Worm (Caenorhabditis elegans): ENCODE measurements around the gene spig-8.

DNA sequence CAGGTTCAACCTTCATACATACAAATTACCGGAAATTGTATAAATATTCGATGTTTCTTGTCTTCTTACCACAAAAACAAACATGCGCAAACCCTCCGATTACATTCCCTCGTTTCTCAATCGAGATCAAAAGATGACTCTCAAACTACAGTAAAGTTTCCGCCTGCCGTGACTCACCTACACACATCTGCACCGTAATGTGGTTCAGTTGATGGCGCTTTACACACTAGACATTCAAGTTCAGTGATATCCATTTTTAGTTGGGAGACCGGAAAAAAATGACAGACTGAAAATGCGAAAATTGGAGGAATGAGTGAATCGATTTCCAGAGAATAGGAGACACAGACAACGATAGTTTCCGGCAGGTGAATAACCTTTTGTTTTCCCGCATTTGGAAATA is 36.6 kb downstream of the spig-8 start, which contains the start of gene nhr-286:
- TF ChIP-seq snpc-4 (GFP tag; optimal IDR thresholded peaks at IDR 0.05): no peak
- no peak for TF ChIP-seq snpc-4 (tag; optimal IDR thresholded peaks at IDR 0.05)
- 0 out of 2 replicates have a peak, but pooled peaks have one; percentile 31 for TF ChIP-seq Y53G8AR.9 (GFP tag; conservative IDR thresholded peaks at IDR 0.05)
- TF ChIP-seq repo-1 (tag; optimal IDR thresholded peaks at IDR 0.05): no peak
- TF ChIP-seq pha-4 (tag; optimal IDR thresholded peaks at IDR 0.05): no peak
- TF ChIP-seq nhr-90 (tag; optimal IDR thresholded peaks at IDR 0.05): no peak
- no peak for TF ChIP-seq tbp1 (GFP tag; optimal IDR thresholded peaks at IDR 0.05)
- TF ChIP-seq zfh-2 (GFP tag; conservative IDR thresholded peaks at IDR 0.05): no peak
- TF ChIP-seq hlh-26 (GFP tag; conservative IDR thresholded peaks at IDR 0.05): no peak
- no peak for TF ChIP-seq bed-1 (GFP tag; IDR thresholded peaks at IDR 0.05)
- TF ChIP-seq F49E8.2 (tag; optimal IDR thresholded peaks at IDR 0.05; ENCODE audit: insufficient read depth): no peak
- TF ChIP-seq ets-4 (GFP tag; optimal IDR thresholded peaks at IDR 0.05): no peak

Data from whole organism, young adult.